Worm (Caenorhabditis elegans) whole organism, mixed stage, embryonic: Measurements from ENCODE around the gene F38E1.6.
"Not testable (repeated sequence)": the region's sequence is repeated elsewhere in the genome, so short reads cannot be mapped to it uniquely, and the experiment has no call there.

ENCODE experiments used
- M03D4.4 ChIP-seq: sonication (generic microtip); optimal IDR thresholded peaks from 2 replicates; lab custom pipeline; 2017; ENCODE audit warnings: mild to moderate bottlenecking, missing genetic modification characterization, missing compliant biosample characterization
- bed-3 ChIP-seq: fragments of 200-800 bp; sonication (Bioruptor generic); optimal IDR thresholded peaks from 3 replicates; lab custom pipeline; 2018; ENCODE audit warnings: mild to moderate bottlenecking, missing genetic modification characterization, moderate library complexity, missing compliant biosample characterization
- blmp-1 ChIP-seq: fragments of 150-350 bp; optimal IDR thresholded peaks from 2 replicates; lab custom pipeline; 2014; ENCODE audit warnings: missing biosample characterization, missing genetic modification characterization
- ceh-43 ChIP-seq: fragments of 200-800 bp; sonication (Bioruptor generic); optimal IDR thresholded peaks from 2 replicates; lab custom pipeline; 2018; ENCODE audit warnings: mild to moderate bottlenecking, missing genetic modification characterization, moderate library complexity, missing compliant biosample characterization
- ceh-83 ChIP-seq: fragments of 200-800 bp; sonication (Bioruptor generic); optimal IDR thresholded peaks from 2 replicates; lab custom pipeline; 2018; ENCODE audit warnings: mild to moderate bottlenecking, missing genetic modification characterization, missing compliant biosample characterization
- ces-1 ChIP-seq: fragments of 150-350 bp; optimal IDR thresholded peaks from 2 replicates; lab custom pipeline; 2014; ENCODE audit warnings: missing biosample characterization, missing genetic modification reagents, missing genetic modification characterization
- cnd-1 ChIP-seq: fragments of 200-800 bp; sonication (Bioruptor generic); optimal IDR thresholded peaks from 2 replicates; lab custom pipeline; 2018; ENCODE audit warnings: mild to moderate bottlenecking, missing genetic modification characterization, missing compliant biosample characterization
- drap-1 ChIP-seq: fragments of 200-800 bp; sonication (Bioruptor generic); optimal IDR thresholded peaks from 3 replicates; lab custom pipeline; 2018; ENCODE audit warnings: mild to moderate bottlenecking, missing genetic modification characterization, missing compliant biosample characterization
- elt-1 ChIP-seq: sonication (generic microtip); optimal IDR thresholded peaks from 2 replicates; lab custom pipeline; 2017; ENCODE audit warnings: missing genetic modification characterization, mild to moderate bottlenecking, missing compliant biosample characterization, antibody characterized with exemption, moderate library complexity, borderline replicate concordance; ENCODE audit not compliant: insufficient read depth
- flh-1 ChIP-seq: fragments of 200-800 bp; sonication (Bioruptor generic); optimal IDR thresholded peaks from 2 replicates; lab custom pipeline; 2018; ENCODE audit warnings: mild to moderate bottlenecking, missing genetic modification characterization, moderate library complexity, missing compliant biosample characterization
- ham-2 ChIP-seq: fragments of 200-800 bp; sonication (Bioruptor generic); optimal IDR thresholded peaks from 2 replicates; lab custom pipeline; 2018; ENCODE audit warnings: mild to moderate bottlenecking, missing genetic modification characterization, missing compliant biosample characterization
- hlh-1 ChIP-seq: fragments of 150-350 bp; optimal IDR thresholded peaks from 2 replicates; lab custom pipeline; 2014; ENCODE audit warnings: missing biosample characterization, missing genetic modification reagents, missing genetic modification characterization
- lin-13 ChIP-seq: fragments of 150-350 bp; optimal IDR thresholded peaks from 2 replicates; lab custom pipeline; 2014; ENCODE audit warnings: missing biosample characterization, missing genetic modification characterization
- lin-32 ChIP-seq: fragments of 200-800 bp; sonication (Bioruptor generic); optimal IDR thresholded peaks from 2 replicates; lab custom pipeline; 2018; ENCODE audit warnings: mild to moderate bottlenecking, missing genetic modification characterization, missing compliant biosample characterization
- lsy-2 ChIP-seq: fragments of 150-350 bp; optimal IDR thresholded peaks from 2 replicates; lab custom pipeline; 2014; ENCODE audit warnings: missing biosample characterization, missing genetic modification characterization
- mab-5 ChIP-seq: fragments of 150-350 bp; optimal IDR thresholded peaks from 2 replicates; lab custom pipeline; 2014; ENCODE audit warnings: missing biosample characterization, missing genetic modification characterization
- mep-1 ChIP-seq: fragments of 150-350 bp; optimal IDR thresholded peaks from 2 replicates; lab custom pipeline; 2017; ENCODE audit warnings: missing biosample characterization, missing genetic modification reagents, missing genetic modification characterization, inconsistent platforms
- mls-2 ChIP-seq: sonication (generic microtip); optimal IDR thresholded peaks from 2 replicates; lab custom pipeline; 2016; ENCODE audit warnings: mild to moderate bottlenecking, missing genetic modification characterization, moderate library complexity, missing compliant biosample characterization
- nhr-12 ChIP-seq: fragments of 150-350 bp; optimal IDR thresholded peaks from 2 replicates; lab custom pipeline; 2014; ENCODE audit warnings: missing biosample characterization, missing genetic modification characterization
- nhr-2 ChIP-seq: fragments of 150-350 bp; optimal IDR thresholded peaks from 2 replicates; lab custom pipeline; 2014; ENCODE audit warnings: missing biosample characterization, missing genetic modification characterization
- nhr-237 ChIP-seq: fragments of 150-350 bp; optimal IDR thresholded peaks from 2 replicates; lab custom pipeline; 2014; ENCODE audit warnings: missing biosample characterization, missing genetic modification characterization
- nhr-28 ChIP-seq: fragments of 150-350 bp; optimal IDR thresholded peaks from 2 replicates; lab custom pipeline; 2014; ENCODE audit warnings: missing biosample characterization, missing genetic modification characterization
- nhr-76 ChIP-seq: sonication (generic microtip); optimal IDR thresholded peaks from 2 replicates; lab custom pipeline; 2017; ENCODE audit warnings: missing biosample characterization, missing genetic modification characterization
- pha-4 ChIP-seq: fragments of 150-350 bp; optimal IDR thresholded peaks from 2 replicates; lab custom pipeline; 2018; ENCODE audit warnings: missing biosample characterization, missing genetic modification reagents, missing genetic modification characterization
- sem-2 ChIP-seq: fragments of 200-800 bp; sonication (Bioruptor generic); optimal IDR thresholded peaks from 2 replicates; lab custom pipeline; 2018; ENCODE audit warnings: mild to moderate bottlenecking, missing genetic modification characterization, missing compliant biosample characterization
- snpc-4 ChIP-seq: fragments of 150-350 bp; optimal IDR thresholded peaks from 2 replicates; lab custom pipeline; 2014; ENCODE audit warnings: missing biosample characterization, missing genetic modification characterization
- sptf-1 ChIP-seq: sonication (generic microtip); optimal IDR thresholded peaks from 2 replicates; lab custom pipeline; 2017; ENCODE audit warnings: mild to moderate bottlenecking, missing genetic modification characterization, moderate library complexity, missing compliant biosample characterization
- unc-120 ChIP-seq: sonication (generic microtip); optimal IDR thresholded peaks from 2 replicates; lab custom pipeline; 2017; ENCODE audit warnings: missing genetic modification characterization, missing compliant biosample characterization; ENCODE audit not compliant: poor library complexity, severe bottlenecking
- unc-39 ChIP-seq: fragments of 150-350 bp; optimal IDR thresholded peaks from 2 replicates; lab custom pipeline; 2014; ENCODE audit warnings: missing biosample characterization, missing genetic modification characterization
- unc-62 ChIP-seq: fragments of 150-350 bp; optimal IDR thresholded peaks from 2 replicates; lab custom pipeline; 2014; ENCODE audit warnings: missing biosample characterization, missing genetic modification reagents, missing genetic modification characterization
- ztf-11 ChIP-seq: fragments of 150-350 bp; optimal IDR thresholded peaks from 2 replicates; lab custom pipeline; 2014; ENCODE audit warnings: missing biosample characterization, missing genetic modification characterization

The F38E1.6 gene

DNA sequence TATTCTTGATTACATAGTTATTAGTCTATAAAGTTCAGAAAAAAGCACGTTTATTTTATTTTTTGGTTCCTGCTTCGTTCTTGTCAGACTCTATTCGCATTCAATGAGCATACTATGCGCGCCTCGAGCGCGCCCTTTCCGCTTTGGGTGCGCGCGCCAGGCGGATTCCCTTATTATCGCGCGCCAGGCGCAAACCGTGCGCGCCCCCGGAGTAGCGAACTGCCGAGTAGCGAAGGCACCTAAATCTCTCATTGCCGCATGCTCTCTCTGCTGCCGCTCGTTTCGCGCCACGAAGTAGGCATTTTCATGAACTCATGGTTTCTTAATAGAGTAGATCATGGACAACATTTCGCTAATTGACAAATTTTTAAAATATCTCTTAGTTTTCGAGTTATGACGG lies 32.8 kb upstream of the F38E1.6 start:
- no peak for TF ChIP-seq pha-4 (tag; lab: Kevin White, UChicago)

- TF ChIP-seq nhr-237 (tag; lab: Kevin White, UChicago) (no peak), ceh-83 (GFP tag; lab: Kevin White, UChicago) (no peak), ces-1 (no peak), mep-1 (tag; lab: Kevin White, UChicago) (no peak), ztf-11 (tag; lab: Kevin White, UChicago) (no peak), flh-1 (GFP tag; lab: Kevin White, UChicago) (no peak), mab-5 (tag; lab: Kevin White, UChicago) (no peak), unc-120 (tag; lab: Kevin White, UChicago) (no peak), lin-13 (no peak), sptf-1 (no peak), ceh-43 (GFP tag; lab: Kevin White, UChicago) (no peak), bed-3 (GFP tag; lab: Kevin White, UChicago) (no peak), sem-2 (GFP tag; lab: Kevin White, UChicago) (no peak)
Measured at ce11 chrV:8334360-8334759, 25.5 kb upstream of the F38E1.6 start, which contains the start of gene tmd-2. tmd-2 (plus strand) TSS chrV:8334660.

ce11 chrV:8335620-8336019 lies 24.3 kb upstream of the F38E1.6 start:
- TF ChIP-seq snpc-4 (tag; lab: Kevin White, UChicago) (no peak), ceh-43 (GFP tag; lab: Kevin White, UChicago) (no peak), ztf-11 (tag; lab: Kevin White, UChicago) (no peak), pha-4 (tag; lab: Kevin White, UChicago) (no peak), nhr-2 (tag; lab: Kevin White, UChicago) (no peak), unc-62 (GFP tag; lab: Kevin White, UChicago) (peak; percentile 83), hlh-1 (tag; lab: Kevin White, UChicago) (peak; percentile 82), M03D4.4 (tag; lab: Kevin White, UChicago) (no peak), mls-2 (no peak), ces-1 (no peak), lin-32 (GFP tag; lab: Kevin White, UChicago) (no peak), lsy-2 (tag; lab: Kevin White, UChicago) (no peak), unc-39 (tag; lab: Kevin White, UChicago) (no peak)
- TF ChIP-seq, all 35 proteins: peak for 2

ce11 chrV:8340924-8341323 lies 19.0 kb upstream of the F38E1.6 start, which contains the start of gene C08D8.7:
C08D8.7 (plus strand) TSS chrV:8341224.
- TF ChIP-seq lin-32 (GFP tag; lab: Kevin White, UChicago); snpc-4 (tag; lab: Kevin White, UChicago); drap-1 (GFP tag; lab: Kevin White, UChicago): not testable (repeated sequence)

DNA sequence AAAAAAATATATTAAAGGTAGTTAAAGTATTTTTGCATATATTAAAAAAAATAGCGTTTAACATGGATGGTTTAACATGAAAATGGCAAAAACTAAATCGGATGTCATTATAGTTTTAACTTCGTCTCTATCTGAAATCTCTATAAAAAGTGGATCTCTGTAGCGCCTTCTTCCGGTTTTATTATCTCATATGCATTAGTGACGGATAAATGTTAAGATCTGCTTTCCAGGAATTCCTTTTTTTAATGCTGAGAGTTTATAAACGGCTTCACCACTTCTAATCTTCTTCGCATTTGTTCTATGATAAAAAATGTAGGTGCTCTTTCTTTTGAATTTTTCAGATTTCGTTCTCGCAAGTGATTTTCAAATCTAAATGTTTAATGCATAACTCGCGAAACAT lies 17.5 kb upstream of the F38E1.6 start:
- TF ChIP-seq ztf-11 (tag; lab: Kevin White, UChicago), result no peak
- no peak for TF ChIP-seq lin-13
- TF ChIP-seq nhr-28 (tag; lab: Kevin White, UChicago), result no peak
- TF ChIP-seq elt-1 (tag; lab: Kevin White, UChicago), result no peak
- no peak for TF ChIP-seq nhr-12 (tag; lab: Kevin White, UChicago)
- no peak for TF ChIP-seq nhr-2 (tag; lab: Kevin White, UChicago)
- TF ChIP-seq mls-2, result no peak
- no peak for TF ChIP-seq cnd-1 (tag; lab: Kevin White, UChicago)

ce11 chrV:8345436-8345835 lies 14.5 kb upstream of the F38E1.6 start, which contains the start of gene C08D8.1:
C08D8.1 (plus strand) TSS chrV:8345759.
- no peak for TF ChIP-seq unc-39 (tag; lab: Kevin White, UChicago)
- TF ChIP-seq ceh-83 (GFP tag; lab: Kevin White, UChicago), result no peak
- TF ChIP-seq nhr-76, result no peak
- TF ChIP-seq sptf-1, result no peak
- TF ChIP-seq blmp-1, result no peak
- no peak for TF ChIP-seq nhr-2 (tag; lab: Kevin White, UChicago)
- no peak for TF ChIP-seq ham-2 (GFP tag; lab: Kevin White, UChicago)
- TF ChIP-seq unc-120 (tag; lab: Kevin White, UChicago), result no peak
- no peak for TF ChIP-seq hlh-1 (tag; lab: Kevin White, UChicago)
- no peak for TF ChIP-seq unc-62 (GFP tag; lab: Kevin White, UChicago)
